Fruit fly (Drosophila melanogaster): ENCODE data around the gene boss.

boss gene

DNA sequence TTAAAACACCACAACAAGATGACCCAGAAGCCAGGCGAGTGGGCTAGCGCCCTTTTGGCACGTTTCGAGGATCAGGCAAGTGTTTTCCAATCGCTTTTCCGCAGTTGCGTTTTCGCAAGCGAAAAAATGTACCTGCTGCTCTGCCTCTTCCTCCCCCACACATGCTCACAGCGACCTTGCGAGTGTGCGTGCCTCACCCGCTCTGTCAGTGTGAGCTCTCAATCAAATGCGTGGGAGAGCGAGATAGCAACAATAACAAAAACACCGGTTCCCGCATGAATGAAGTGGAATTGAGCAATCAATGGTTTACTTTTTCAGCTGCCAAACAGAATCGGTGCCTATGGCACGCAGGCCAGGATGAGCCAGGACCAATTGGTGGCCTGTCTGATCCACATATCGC, 21.5 kb downstream of the boss start (continued):
- TF ChIP-seq cg (GFP tag; optimal IDR thresholded peaks at IDR 0.05) (peak; percentile 96), CG34422 (GFP tag; IDR thresholded peaks at IDR 0.05) (peak; percentile 96), CG2199 (GFP tag; IDR thresholded peaks at IDR 0.05) (0 out of 3 replicates have a peak, but pooled peaks have one; percentile 14), kni (GFP tag; optimal IDR thresholded peaks at IDR 0.05) (peak; percentile 34), CG16779 (GFP tag; IDR thresholded peaks at IDR 0.05) (0 out of 2 replicates have a peak, but pooled peaks have one; percentile 32), sr (GFP tag; IDR thresholded peaks at IDR 0.05) (peak; percentile 76), chm (GFP tag; IDR thresholded peaks at IDR 0.05) (peak; percentile 6; the same call in 1 of the 2 replicates), rib (GFP tag; IDR thresholded peaks at IDR 0.05) (peak; percentile 17; the same call in 1 of the 2 replicates), YL-1 (GFP tag; optimal IDR thresholded peaks at IDR 0.05) (peak; percentile 54), Awh (GFP tag; IDR thresholded peaks at IDR 0.05) (0 out of 2 replicates have a peak, but pooled peaks have one; percentile 10), chinmo (GFP tag; IDR thresholded peaks at IDR 0.05; ENCODE audit: partially characterized antibody) (peak; percentile 42; the same call in 3 of the 4 replicates), tna (GFP tag; IDR thresholded peaks at IDR 0.05; ENCODE audit: partially characterized antibody) (no peak), Hr3 (GFP tag; optimal IDR thresholded peaks at IDR 0.05) (no peak)

DNA sequence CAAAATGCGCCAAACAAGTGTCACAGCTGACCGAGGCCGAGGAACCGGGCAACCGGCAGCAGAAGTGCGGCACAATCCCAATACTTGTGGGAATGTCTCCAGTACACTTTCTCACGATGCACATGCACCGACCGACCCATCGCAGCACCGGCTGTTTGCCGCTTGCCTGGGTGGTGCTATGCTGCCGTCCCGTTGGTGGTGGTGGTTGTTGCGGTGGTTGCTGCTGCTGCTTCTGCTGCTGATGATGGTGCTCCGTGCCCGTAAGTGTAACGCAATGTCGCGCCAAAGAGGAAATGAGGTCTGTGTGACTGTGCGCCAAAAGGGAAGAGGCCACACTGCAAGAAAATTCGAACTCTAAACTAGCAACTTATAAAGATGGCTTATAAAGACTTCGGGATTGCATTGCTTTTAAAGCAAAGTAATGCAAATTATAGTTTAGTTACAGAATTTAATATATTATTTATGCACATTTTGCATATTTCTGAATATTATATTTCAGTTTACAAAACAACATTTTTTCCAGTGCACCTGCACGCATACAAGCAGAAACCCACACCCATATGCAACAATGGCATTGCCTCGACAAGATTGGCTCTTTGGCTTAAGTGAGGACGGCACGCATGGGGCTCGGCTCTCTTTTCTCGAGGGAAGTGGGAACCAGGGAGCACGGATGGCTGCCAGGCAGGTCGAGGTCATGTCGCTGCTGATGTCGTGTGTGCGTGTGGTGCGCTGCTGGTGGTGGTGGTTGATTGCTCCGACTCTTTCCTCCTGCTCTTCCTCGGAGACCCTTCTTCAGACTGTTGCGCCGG, 34.6 kb downstream of the boss start, which contains the start of gene CG43116:
Gene CG43116, minus strand, starts transcription at position 800 of the 809 bp plus-strand sequence.
- TF ChIP-seq Vsx1 (GFP tag; optimal IDR thresholded peaks at IDR 0.05) (no peak), Awh (GFP tag; IDR thresholded peaks at IDR 0.05) (peak; percentile 71; the same call in 1 of the 2 replicates), Gsc (GFP tag; IDR thresholded peaks at IDR 0.05) (peak; percentile 73), CG4404 (GFP tag; IDR thresholded peaks at IDR 0.05) (peak; percentile 96), Dip2 (GFP tag; IDR thresholded peaks at IDR 0.05) (no peak), wek (GFP tag; optimal IDR thresholded peaks at IDR 0.05) (peak; percentile 57), CG14965 (GFP tag; optimal IDR thresholded peaks at IDR 0.05; ENCODE audit: borderline replicate concordance) (no peak), CG11085 (GFP tag; IDR thresholded peaks at IDR 0.05) (peak; percentile 55; the same call in 1 of the 2 replicates), grn (GFP tag; optimal IDR thresholded peaks at IDR 0.05) (peak; percentile 29), pnt (GFP tag; optimal IDR thresholded peaks at IDR 0.05) (peak; percentile 62), lilli (GFP tag; optimal IDR thresholded peaks at IDR 0.05) (no peak), HLH3B (GFP tag; IDR thresholded peaks at IDR 0.05) (peak; percentile 83), ERR (GFP tag; optimal IDR thresholded peaks at IDR 0.05) (no peak), Nf-YA (GFP tag; IDR thresholded peaks at IDR 0.05) (peak; percentile 70), btn (GFP tag; optimal IDR thresholded peaks at IDR 0.05) (peak; percentile 52), CG3065 (GFP tag; optimal IDR thresholded peaks at IDR 0.05) (peak; percentile 84), luna (GFP tag; optimal IDR thresholded peaks at IDR 0.05) (no peak), CG17612 (GFP tag; IDR thresholded peaks at IDR 0.05) (no peak), dati (GFP tag; IDR thresholded peaks at IDR 0.05) (peak; percentile 65; the same call in 1 of the 2 replicates), CG15601 (tag; optimal IDR thresholded peaks at IDR 0.05) (peak; percentile 89), NC2β (GFP tag; optimal IDR thresholded peaks at IDR 0.05) (peak; percentile 86), Dbx (GFP tag; IDR thresholded peaks at IDR 0.05) (no peak), gsb (GFP tag; IDR thresholded peaks at IDR 0.05) (no peak), da (GFP tag; optimal IDR thresholded peaks at IDR 0.05) (peak; percentile 33), usp (GFP tag; optimal IDR thresholded peaks at IDR 0.05) (no peak), ap (GFP tag; IDR thresholded peaks at IDR 0.05) (peak; percentile 79), Usf (GFP tag; optimal IDR thresholded peaks at IDR 0.05) (peak; percentile 91), CG13775 (GFP tag; optimal IDR thresholded peaks at IDR 0.05) (peak; percentile 91), Atf6 (GFP tag; IDR thresholded peaks at IDR 0.05) (no peak; the same call in 1 of the 2 replicates), Kr (GFP tag; optimal IDR thresholded peaks at IDR 0.05) (peak; percentile 92), CG6791 (GFP tag; IDR thresholded peaks at IDR 0.05; ENCODE audit: partially characterized antibody) (no peak), kah (GFP tag; optimal IDR thresholded peaks at IDR 0.05) (peak; percentile 91), sob (GFP tag; IDR thresholded peaks at IDR 0.05) (peak; percentile 55; the same call in 1 of the 2 replicates), CG16813 (GFP tag; IDR thresholded peaks at IDR 0.05; ENCODE audit: partially characterized antibody) (no peak; the same call in 2 of the 3 replicates), CTCF (GFP tag; optimal IDR thresholded peaks at IDR 0.05) (peak; percentile 36), CG32772 (GFP tag; IDR thresholded peaks at IDR 0.05) (peak; percentile 85), CG10267 (tag; optimal IDR thresholded peaks at IDR 0.05) (peak; percentile 86)
